Fruit fly (Drosophila melanogaster) whole organism, embryonic: ENCODE data around the gene CG46440.
A peak's percentile ranks its signal among the peaks of the same experiment; 100 is the strongest.

Experiments
- Awh ChIP-seq: fragments of 200-800 bp; sonication (Bioruptor generic); IDR thresholded peaks from 2 replicates; pipeline ENCODE4, ENCODE4 v1.3.6; 2022; ENCODE audit warnings: missing biosample characterization, missing genetic modification characterization
- B-H2 ChIP-seq: fragments of 200-800 bp; sonication (Bioruptor generic); optimal IDR thresholded peaks from 2 replicates; lab custom pipeline; 2018; ENCODE audit warnings: missing biosample characterization, mild to moderate bottlenecking, missing genetic modification characterization
- CG10267 ChIP-seq: fragments of 200-800 bp; sonication (Bioruptor generic); optimal IDR thresholded peaks from 2 replicates; lab custom pipeline; 2018; ENCODE audit warnings: missing biosample characterization, mild to moderate bottlenecking, missing genetic modification characterization, moderate library complexity
- CG10543 ChIP-seq: fragments of 200-800 bp; sonication (Bioruptor generic); optimal IDR thresholded peaks from 3 replicates; lab custom pipeline; 2017; ENCODE audit warnings: missing biosample characterization, mild to moderate bottlenecking, missing genetic modification characterization, moderate library complexity
- CG11247 ChIP-seq: fragments of 200-800 bp; sonication (Bioruptor generic); IDR thresholded peaks from 2 replicates; pipeline ENCODE4 v1.3.6; 2022; ENCODE audit warnings: missing biosample characterization, missing genetic modification characterization
- CG11696 ChIP-seq: fragments of 200-800 bp; sonication (Bioruptor generic); IDR thresholded peaks from 2 replicates; pipeline ENCODE4 v1.3.6; 2022; ENCODE audit warnings: missing biosample characterization, missing genetic modification characterization
- CG12219 ChIP-seq: fragments of 200-800 bp; sonication (Bioruptor generic); optimal IDR thresholded peaks from 3 replicates; lab custom pipeline; 2018; ENCODE audit warnings: missing biosample characterization, mild to moderate bottlenecking, missing genetic modification characterization
- CG12299 ChIP-seq: fragments of 200-800 bp; sonication (Bioruptor generic); optimal IDR thresholded peaks from 2 replicates; lab custom pipeline; 2018; ENCODE audit warnings: missing biosample characterization, mild to moderate bottlenecking, missing genetic modification characterization
- CG12659 ChIP-seq: fragments of 200-800 bp; sonication (Bioruptor generic); optimal IDR thresholded peaks from 3 replicates; lab custom pipeline; 2017; ENCODE audit warnings: mild to moderate bottlenecking, missing biosample characterization, missing genetic modification reagents, missing genetic modification characterization
- CG12942 ChIP-seq: fragments of 200-800 bp; sonication (Bioruptor generic); optimal IDR thresholded peaks from 3 replicates; lab custom pipeline; 2016; ENCODE audit warnings: missing biosample characterization, missing genetic modification characterization
- CG13123 ChIP-seq: fragments of 200-800 bp; sonication (Bioruptor generic); optimal IDR thresholded peaks from 2 replicates; lab custom pipeline; 2016; ENCODE audit warnings: missing biosample characterization, missing genetic modification characterization
- CG16815 ChIP-seq: fragments of 200-800 bp; sonication (Bioruptor generic); optimal IDR thresholded peaks from 3 replicates; lab custom pipeline; 2017; ENCODE audit warnings: missing biosample characterization, mild to moderate bottlenecking, missing genetic modification characterization
- CG1792 ChIP-seq: fragments of 200-800 bp; sonication (Bioruptor generic); optimal IDR thresholded peaks from 2 replicates; lab custom pipeline; 2016; ENCODE audit warnings: missing biosample characterization, missing genetic modification characterization
- CG18764 ChIP-seq: fragments of 200-800 bp; sonication (Bioruptor generic); optimal IDR thresholded peaks from 3 replicates; lab custom pipeline; 2016; ENCODE audit warnings: missing biosample characterization, missing genetic modification characterization
- CG31388 ChIP-seq: fragments of 200-800 bp; sonication (Bioruptor generic); optimal IDR thresholded peaks from 2 replicates; lab custom pipeline; 2016; ENCODE audit warnings: missing biosample characterization, missing genetic modification characterization
- CG3163 ChIP-seq: fragments of 200-800 bp; sonication (Bioruptor generic); optimal IDR thresholded peaks from 3 replicates; lab custom pipeline; 2016; ENCODE audit warnings: missing biosample characterization, missing genetic modification characterization
- CG3838 ChIP-seq: fragments of 200-800 bp; sonication (Bioruptor generic); optimal IDR thresholded peaks from 3 replicates; lab custom pipeline; 2016; ENCODE audit warnings: missing biosample characterization, missing genetic modification characterization
- CG7271 ChIP-seq: fragments of 200-800 bp; sonication (Bioruptor generic); optimal IDR thresholded peaks from 2 replicates; lab custom pipeline; 2018; ENCODE audit warnings: missing biosample characterization, mild to moderate bottlenecking, missing genetic modification characterization, moderate library complexity
- CTCF ChIP-seq: fragments of 200-800 bp; sonication (Bioruptor generic); optimal IDR thresholded peaks from 2 replicates; lab custom pipeline; 2017; ENCODE audit warnings: missing biosample characterization, mild to moderate bottlenecking, missing genetic modification characterization, moderate library complexity
- Fer2 ChIP-seq: fragments of 200-800 bp; sonication (Bioruptor generic); optimal IDR thresholded peaks from 2 replicates; lab custom pipeline; 2018; ENCODE audit warnings: missing biosample characterization, mild to moderate bottlenecking, missing genetic modification characterization, moderate library complexity
- HHEX ChIP-seq: fragments of 200-800 bp; sonication (Bioruptor generic); optimal IDR thresholded peaks from 3 replicates; lab custom pipeline; 2017; ENCODE audit warnings: missing biosample characterization, mild to moderate bottlenecking, missing genetic modification characterization, missing genetic modification reagents
- HLH3B ChIP-seq: fragments of 200-800 bp; sonication (Bioruptor generic); IDR thresholded peaks from 2 replicates; pipeline ENCODE4 v1.3.6; 2022; ENCODE audit warnings: missing biosample characterization, missing genetic modification characterization
- Med ChIP-seq: fragments of 200-800 bp; sonication (Bioruptor generic); peaks from one replicate; lab custom pipeline; 2016; ENCODE audit warnings: missing biosample characterization, missing genetic modification characterization, mild to moderate bottlenecking, inconsistent platforms, moderate library complexity
- Mes4 ChIP-seq: fragments of 200-800 bp; sonication (Bioruptor generic); optimal IDR thresholded peaks from 2 replicates; lab custom pipeline; 2016; ENCODE audit warnings: missing biosample characterization, missing genetic modification characterization
- PHDP ChIP-seq: fragments of 200-800 bp; sonication (Bioruptor generic); optimal IDR thresholded peaks from 3 replicates; lab custom pipeline; 2018; ENCODE audit warnings: missing biosample characterization, mild to moderate bottlenecking, missing genetic modification characterization, moderate library complexity
- Side ChIP-seq: fragments of 200-800 bp; sonication (Bioruptor generic); optimal IDR thresholded peaks from 2 replicates; lab custom pipeline; 2016; ENCODE audit warnings: missing biosample characterization, missing genetic modification characterization
- Sry-δ ChIP-seq: fragments of 200-800 bp; sonication (Bioruptor generic); optimal IDR thresholded peaks from 2 replicates; lab custom pipeline; 2016; ENCODE audit warnings: missing biosample characterization, missing genetic modification characterization
- Vsx1 ChIP-seq: fragments of 200-800 bp; sonication (Bioruptor generic); optimal IDR thresholded peaks from 2 replicates; lab custom pipeline; 2017; ENCODE audit warnings: missing biosample characterization, mild to moderate bottlenecking, missing genetic modification characterization, missing genetic modification reagents
- Xbp1 ChIP-seq: fragments of 200-800 bp; sonication (Bioruptor generic); optimal IDR thresholded peaks from 3 replicates; lab custom pipeline; 2016; ENCODE audit warnings: missing biosample characterization, mild to moderate bottlenecking, missing genetic modification characterization
- ac ChIP-seq: fragments of 200-800 bp; sonication (Bioruptor generic); optimal IDR thresholded peaks from 3 replicates; lab custom pipeline; 2017; ENCODE audit warnings: missing biosample characterization, mild to moderate bottlenecking, missing genetic modification characterization
- ash1 ChIP-seq: fragments of 200-800 bp; sonication (Bioruptor generic); optimal IDR thresholded peaks from 2 replicates; lab custom pipeline; 2018; ENCODE audit warnings: missing biosample characterization, mild to moderate bottlenecking, missing genetic modification characterization
- bab2 ChIP-seq: fragments of 200-800 bp; sonication (Bioruptor generic); optimal IDR thresholded peaks from 2 replicates; lab custom pipeline; 2016; ENCODE audit warnings: missing biosample characterization, missing genetic modification characterization
- bsh ChIP-seq, 2 experiments: fragments of 200-800 bp; sonication (Bioruptor generic); optimal IDR thresholded peaks; 2 replicates each; lab custom pipeline; 2017 to 2018; ENCODE audit warnings: mild to moderate bottlenecking in 2 of 2, missing biosample characterization in 2 of 2, missing genetic modification characterization in 2 of 2, moderate library complexity in 1 of 2
- caup ChIP-seq: fragments of 200-800 bp; sonication (Bioruptor generic); optimal IDR thresholded peaks from 3 replicates; lab custom pipeline; 2017; ENCODE audit warnings: missing biosample characterization, mild to moderate bottlenecking, missing genetic modification characterization, moderate library complexity; ENCODE audit not compliant: severe bottlenecking
- dati ChIP-seq: fragments of 200-800 bp; sonication (Bioruptor generic); IDR thresholded peaks from 2 replicates; pipeline ENCODE4 v1.3.6; 2022; ENCODE audit warnings: missing biosample characterization, missing genetic modification characterization
- grn ChIP-seq: fragments of 200-800 bp; sonication (Bioruptor generic); optimal IDR thresholded peaks from 3 replicates; lab custom pipeline; 2017; ENCODE audit warnings: missing biosample characterization, missing genetic modification characterization
- gt ChIP-seq: fragments of 200-800 bp; sonication (Bioruptor generic); IDR thresholded peaks from 2 replicates; pipeline ENCODE4 v1.3.6; 2022; ENCODE audit warnings: missing biosample characterization, missing genetic modification characterization
- hbn ChIP-seq: fragments of 200-800 bp; sonication (Bioruptor generic); IDR thresholded peaks from 2 replicates; pipeline ENCODE4 v1.3.6; 2022; ENCODE audit warnings: missing biosample characterization, missing genetic modification characterization; ENCODE audit not compliant: partially characterized antibody
- her ChIP-seq: fragments of 200-800 bp; sonication (Bioruptor generic); optimal IDR thresholded peaks from 2 replicates; lab custom pipeline; 2016; ENCODE audit warnings: missing biosample characterization, missing genetic modification characterization
- maf-S ChIP-seq: fragments of 200-800 bp; sonication (Bioruptor generic); optimal IDR thresholded peaks from 2 replicates; lab custom pipeline; 2016; ENCODE audit warnings: missing biosample characterization, missing genetic modification characterization
- p53 ChIP-seq: fragments of 200-800 bp; sonication (Bioruptor generic); optimal IDR thresholded peaks from 2 replicates; lab custom pipeline; 2016; ENCODE audit warnings: missing biosample characterization, missing genetic modification characterization
- pho ChIP-seq: fragments of 200-800 bp; sonication (Bioruptor generic); optimal IDR thresholded peaks from 2 replicates; lab custom pipeline; 2016; ENCODE audit warnings: missing biosample characterization, missing genetic modification characterization
- ranshi ChIP-seq: fragments of 200-800 bp; sonication (Bioruptor generic); IDR thresholded peaks from 2 replicates; pipeline ENCODE4 v1.3.6; 2022; ENCODE audit warnings: missing biosample characterization, missing genetic modification characterization
- schlank ChIP-seq: fragments of 200-800 bp; sonication (Bioruptor generic); optimal IDR thresholded peaks from 2 replicates; lab custom pipeline; 2018; ENCODE audit warnings: missing biosample characterization, mild to moderate bottlenecking, missing genetic modification characterization
- so ChIP-seq: fragments of 200-800 bp; sonication (Bioruptor generic); IDR thresholded peaks from 3 replicates; pipeline ENCODE4 v1.3.6; 2022; ENCODE audit warnings: missing biosample characterization, missing genetic modification characterization
- ssp ChIP-seq: fragments of 200-800 bp; sonication (Bioruptor generic); IDR thresholded peaks from 2 replicates; pipeline ENCODE4 v1.3.6; 2022; ENCODE audit warnings: missing biosample characterization, missing genetic modification characterization
- stwl ChIP-seq: fragments of 200-800 bp; sonication (Bioruptor generic); optimal IDR thresholded peaks from 3 replicates; lab custom pipeline; 2018; ENCODE audit warnings: missing biosample characterization, mild to moderate bottlenecking, missing genetic modification characterization, moderate library complexity
- twi ChIP-seq: fragments of 200-800 bp; optimal IDR thresholded peaks from 2 replicates; lab custom pipeline; 2019; ENCODE audit warnings: missing biosample characterization, mild to moderate bottlenecking, missing genetic modification characterization, moderate library complexity
- zfh2 ChIP-seq: fragments of 200-800 bp; sonication (Bioruptor generic); optimal IDR thresholded peaks from 2 replicates; lab custom pipeline; 2016; ENCODE audit warnings: missing biosample characterization, missing genetic modification characterization

CG46440 gene

DNA sequence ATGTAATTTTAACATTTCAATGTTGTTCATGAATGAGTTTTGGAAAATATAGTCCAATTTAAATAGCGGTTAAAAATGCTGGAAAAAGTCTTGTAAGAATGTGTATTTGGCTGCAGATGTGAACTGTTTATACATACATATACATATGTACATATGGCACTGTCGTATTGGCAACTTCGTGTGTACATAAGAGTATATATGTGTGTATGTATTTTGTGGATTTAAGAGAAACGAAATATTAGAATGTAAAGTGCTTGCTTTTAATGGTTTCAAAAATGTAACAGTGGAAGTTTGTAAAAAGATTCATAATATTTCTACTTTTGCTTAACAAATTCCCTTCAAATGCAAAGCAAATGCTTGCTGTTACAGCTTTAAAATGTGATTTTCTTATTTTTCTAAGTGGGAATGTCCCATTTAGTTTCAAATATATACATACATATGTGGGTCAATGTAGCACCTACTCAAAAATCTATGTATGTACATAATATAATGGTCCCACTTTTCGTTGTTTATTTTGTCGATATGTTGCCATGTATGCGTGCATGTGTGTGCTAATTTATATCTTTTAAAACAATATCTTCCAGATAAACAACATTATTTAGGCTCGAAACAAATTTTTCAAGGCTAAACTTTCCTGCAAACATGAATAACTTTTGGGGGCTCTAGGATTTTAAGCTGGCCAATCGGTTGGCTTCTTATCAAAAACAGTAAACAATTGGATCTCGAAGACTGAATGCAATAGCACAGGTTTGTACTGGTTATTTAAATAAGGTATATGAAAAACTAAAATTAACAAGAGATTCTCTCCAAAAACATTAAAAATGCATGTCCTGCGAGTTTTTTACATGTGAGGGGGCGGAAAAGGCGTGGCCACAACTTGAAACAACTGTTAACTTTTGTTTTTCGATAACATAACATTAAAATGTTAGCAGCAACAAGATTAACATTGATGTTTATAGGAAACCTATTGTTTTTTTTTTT is 13.4 kb upstream of the CG46440 start (continued):
- TF ChIP-seq Fer2 (tag; lab: Kevin White, UChicago) = peak; percentile 57
- peak; percentile 1 for TF ChIP-seq zfh2
- no peak for TF ChIP-seq CG10543
- TF ChIP-seq her (GFP tag; lab: Kevin White, UChicago) = peak; percentile 42
- TF ChIP-seq bsh (GFP tag; optimal IDR thresholded peaks at IDR 0.05; lab: Kevin White, UChicago) = peak in 1 of 2 experiments; percentile 53
- peak; percentile 43 for TF ChIP-seq ssp (GFP tag; lab: Robert Waterston, UW)
- TF ChIP-seq CG12942 (GFP tag; lab: Kevin White, UChicago) = peak; percentile 47
- TF ChIP-seq CG7271 = no peak
- peak; percentile 11 for TF ChIP-seq Xbp1 (GFP tag; lab: Kevin White, UChicago)
- TF ChIP-seq schlank = peak; percentile 62
- peak; percentile 29; the same call in 1 of the 2 replicates for TF ChIP-seq ranshi (GFP tag; lab: Robert Waterston, UW)
- TF ChIP-seq Sry-δ (GFP tag; lab: Kevin White, UChicago) = peak; percentile 25
- TF ChIP-seq p53 = no peak
- TF ChIP-seq CG11696 (GFP tag; lab: Robert Waterston, UW) = no peak; the same call in 1 of the 2 replicates
- TF ChIP-seq stwl (tag; lab: Kevin White, UChicago) = no peak
- TF ChIP-seq CG3163 (GFP tag; lab: Kevin White, UChicago) = peak; percentile 57
- no peak for TF ChIP-seq hbn (GFP tag; lab: Robert Waterston, UW)
- TF ChIP-seq HHEX (GFP tag; lab: Kevin White, UChicago) = peak; percentile 85
- peak; percentile 77 for TF ChIP-seq Awh (GFP tag; lab: Robert Waterston, UW)
- TF ChIP-seq grn (GFP tag; lab: Kevin White, UChicago) = peak; percentile 48
- no peak for TF ChIP-seq gt (GFP tag; lab: Robert Waterston, UW)
- TF ChIP-seq B-H2 (GFP tag; lab: Kevin White, UChicago) = peak; percentile 84
- no peak for TF ChIP-seq twi
- peak; percentile 51 for TF ChIP-seq bab2 (GFP tag; lab: Kevin White, UChicago)
- TF ChIP-seq so (GFP tag; lab: Robert Waterston, UW) = peak; percentile 82; the same call in 2 of the 3 replicates
- peak; percentile 38 for TF ChIP-seq pho (GFP tag; lab: Kevin White, UChicago)
- TF ChIP-seq CG13123 (GFP tag; lab: Kevin White, UChicago) = peak; percentile 38
- peak; percentile 33 for TF ChIP-seq Mes4 (GFP tag; lab: Kevin White, UChicago)
- peak; percentile 73 for TF ChIP-seq CG1792
- peak; percentile 68 for TF ChIP-seq CG12659
- TF ChIP-seq CG16815 (GFP tag; lab: Kevin White, UChicago) = no peak
- TF ChIP-seq maf-S (GFP tag; lab: Kevin White, UChicago) = peak; percentile 52
- no peak for TF ChIP-seq dati (GFP tag; lab: Robert Waterston, UW)
- TF ChIP-seq caup (GFP tag; lab: Kevin White, UChicago) = peak; percentile 90
- peak; percentile 31 for TF ChIP-seq Side (GFP tag; lab: Kevin White, UChicago)
- peak; percentile 92 for TF ChIP-seq Med (GFP tag; lab: Kevin White, UChicago)
- peak; percentile 68 for TF ChIP-seq CG12219
- peak; percentile 47; the same call in 1 of the 2 replicates for TF ChIP-seq HLH3B (GFP tag; lab: Robert Waterston, UW)
- TF ChIP-seq PHDP = peak; percentile 69
- TF ChIP-seq CG3838 (GFP tag; lab: Kevin White, UChicago) = peak; percentile 34
- TF ChIP-seq ash1 = peak; percentile 60
- TF ChIP-seq CTCF = peak; percentile 11
- TF ChIP-seq CG12299 = peak; percentile 63
- 0 out of 2 replicates have a peak, but pooled peaks have one; percentile 28 for TF ChIP-seq CG11247 (GFP tag; lab: Robert Waterston, UW)
- peak; percentile 54 for TF ChIP-seq CG18764 (GFP tag; lab: Kevin White, UChicago)
- no peak for TF ChIP-seq CG31388
- TF ChIP-seq ac (GFP tag; lab: Kevin White, UChicago) = no peak
- peak; percentile 15 for TF ChIP-seq CG10267 (tag; lab: Kevin White, UChicago)
- TF ChIP-seq Vsx1 (GFP tag; lab: Kevin White, UChicago) = no peak
